Worm (Caenorhabditis elegans) whole organism, L4 larva: ENCODE results near the gene K09E4.1.

Source experiments
- D1046.2 ChIP-seq: fragments of 200-800 bp; sonication (Bioruptor generic); IDR thresholded peaks from 2 replicates; pipeline ENCODE4 v1.3.6; 2022; ENCODE audit warnings: missing genetic modification characterization, missing compliant biosample characterization
- F26F4.8 ChIP-seq: fragments of 200-800 bp; sonication (Bioruptor generic); conservative IDR thresholded peaks from 2 replicates; pipeline ENCODE4 v1.3.6; 2022; ENCODE audit warnings: missing genetic modification characterization, missing compliant biosample characterization
- F49E8.2 ChIP-seq: sonication (generic microtip); optimal IDR thresholded peaks from 2 replicates; lab custom pipeline; 2016; ENCODE audit warnings: missing compliant biosample characterization, mild to moderate bottlenecking, missing genetic modification characterization, borderline replicate concordance
- Y105C5A.15 ChIP-seq: fragments of 200-800 bp; sonication (Bioruptor generic); IDR thresholded peaks from 2 replicates; pipeline ENCODE4 v1.3.6; 2022; ENCODE audit warnings: missing genetic modification characterization, missing compliant biosample characterization
- Y48G9A.11 ChIP-seq: fragments of 200-800 bp; sonication (Bioruptor generic); IDR thresholded peaks from 2 replicates; pipeline ENCODE4 v1.3.6; 2022; ENCODE audit warnings: missing genetic modification reagents, missing genetic modification characterization, missing compliant biosample characterization
- Y5F2A.4 ChIP-seq: fragments of 200-800 bp; sonication (Bioruptor generic); optimal IDR thresholded peaks from 2 replicates; lab custom pipeline; 2018; ENCODE audit warnings: mild to moderate bottlenecking, missing genetic modification characterization, missing compliant biosample characterization
- ama-1 ChIP-seq: fragments of 150-350 bp; optimal IDR thresholded peaks from 2 replicates; lab custom pipeline; 2014; ENCODE audit warnings: inconsistent platforms, mixed read lengths
- arid-1 ChIP-seq: fragments of 200-800 bp; sonication (Bioruptor generic); conservative IDR thresholded peaks from 2 replicates; pipeline ENCODE4 v1.3.6; 2022; ENCODE audit warnings: missing genetic modification reagents, missing genetic modification characterization, missing compliant biosample characterization
- ceh-28 ChIP-seq: fragments of 150-350 bp; optimal IDR thresholded peaks from 2 replicates; lab custom pipeline; 2014; ENCODE audit warnings: missing biosample characterization, missing genetic modification reagents, missing genetic modification characterization
- ces-1 ChIP-seq: fragments of 150-350 bp; sonication (generic microtip); optimal IDR thresholded peaks from 4 replicates; lab custom pipeline; 2014; ENCODE audit warnings: missing biosample characterization, missing genetic modification reagents, missing genetic modification characterization
- ctbp-1 ChIP-seq: fragments of 200-800 bp; sonication (Bioruptor generic); IDR thresholded peaks from 2 replicates; pipeline ENCODE4 v1.3.6; 2022; ENCODE audit warnings: missing genetic modification reagents, missing genetic modification characterization, missing compliant biosample characterization
- dmd-6 ChIP-seq: fragments of 200-800 bp; sonication (Bioruptor generic); IDR thresholded peaks from 2 replicates; pipeline ENCODE4 v1.3.6; 2022; ENCODE audit warnings: missing genetic modification reagents, missing genetic modification characterization, missing compliant biosample characterization
- dmd-9 ChIP-seq: fragments of 200-800 bp; sonication (Bioruptor generic); IDR thresholded peaks from 2 replicates; pipeline ENCODE4 v1.3.6; 2022; ENCODE audit warnings: missing genetic modification reagents, missing genetic modification characterization, missing compliant biosample characterization
- egl-43 ChIP-seq: fragments of 200-800 bp; sonication (Bioruptor generic); IDR thresholded peaks from 2 replicates; pipeline ENCODE4 v1.3.6; 2022; ENCODE audit warnings: missing genetic modification reagents, missing genetic modification characterization, missing compliant biosample characterization
- gei-8 ChIP-seq: fragments of 200-800 bp; sonication (Bioruptor generic); optimal IDR thresholded peaks from 2 replicates; lab custom pipeline; 2018; ENCODE audit warnings: mild to moderate bottlenecking, missing genetic modification characterization, missing compliant biosample characterization
- hlh-11 ChIP-seq: fragments of 200-800 bp; sonication (Bioruptor generic); optimal IDR thresholded peaks from 2 replicates; lab custom pipeline; 2018; ENCODE audit warnings: mild to moderate bottlenecking, missing genetic modification characterization, missing compliant biosample characterization
- lin-1 ChIP-seq: fragments of 200-800 bp; sonication (Bioruptor generic); IDR thresholded peaks from 2 replicates; pipeline ENCODE4 v1.3.6; 2022; ENCODE audit warnings: missing genetic modification reagents, missing genetic modification characterization, missing compliant biosample characterization
- lin-13 ChIP-seq: fragments of 150-350 bp; optimal IDR thresholded peaks from 2 replicates; lab custom pipeline; 2014; ENCODE audit warnings: missing biosample characterization, missing genetic modification reagents, missing genetic modification characterization
- lin-38 ChIP-seq: fragments of 200-800 bp; sonication (Bioruptor generic); IDR thresholded peaks from 2 replicates; pipeline ENCODE4 v1.3.6; 2022; ENCODE audit warnings: missing genetic modification reagents, missing genetic modification characterization, missing compliant biosample characterization
- madf-5 ChIP-seq, 2 experiments: fragments of 200-800 bp; sonication (Bioruptor generic); IDR thresholded peaks; 2 replicates each; pipeline ENCODE4 v1.3.6; 2022; ENCODE audit warnings: missing compliant biosample characterization in 2 of 2, missing genetic modification characterization in 2 of 2
- madf-9 ChIP-seq: fragments of 200-800 bp; sonication (Bioruptor generic); conservative IDR thresholded peaks from 2 replicates; pipeline ENCODE4 v1.3.6; 2022; ENCODE audit warnings: missing genetic modification reagents, missing genetic modification characterization, missing compliant biosample characterization
- mes-2 ChIP-seq: sonication (generic microtip); optimal IDR thresholded peaks from 2 replicates; lab custom pipeline; 2016; ENCODE audit warnings: missing genotype, mild to moderate bottlenecking, missing genetic modification characterization, missing compliant biosample characterization; ENCODE audit not compliant: poor library complexity, severe bottlenecking
- nhr-102 ChIP-seq: sonication (generic microtip); optimal IDR thresholded peaks from 2 replicates; lab custom pipeline; 2016; ENCODE audit warnings: mild to moderate bottlenecking, missing genetic modification characterization, moderate library complexity, missing compliant biosample characterization
- nhr-111 ChIP-seq: fragments of 200-800 bp; sonication (Bioruptor generic); optimal IDR thresholded peaks from 2 replicates; lab custom pipeline; 2018; ENCODE audit warnings: mild to moderate bottlenecking, missing genetic modification characterization, missing compliant biosample characterization
- nhr-237 ChIP-seq: sonication (generic microtip); optimal IDR thresholded peaks from 2 replicates; lab custom pipeline; 2017; ENCODE audit warnings: missing biosample characterization, missing genetic modification characterization
- nhr-6 ChIP-seq: fragments of 150-350 bp; optimal IDR thresholded peaks from 2 replicates; lab custom pipeline; 2014; ENCODE audit warnings: missing biosample characterization, missing genetic modification characterization
- pha-4 ChIP-seq, 2 experiments: fragments of 150-350 bp in 1 of 2; fragments of 200-800 bp in 1 of 2; sonication (Bioruptor generic) in 1 of 2; IDR thresholded peaks in 1 of 2; optimal IDR thresholded peaks in 1 of 2; 2 replicates each; pipeline versions ENCODE4 v1.3.6 to Lab custom; 2014 to 2022; ENCODE audit warnings: missing genetic modification characterization in 2 of 2, missing genetic modification reagents in 2 of 2, missing biosample characterization in 1 of 2, missing compliant biosample characterization in 1 of 2
- set-16 ChIP-seq: fragments of 200-800 bp; sonication (Bioruptor generic); IDR thresholded peaks from 2 replicates; pipeline ENCODE4 v1.3.6; 2022; ENCODE audit warnings: missing genetic modification reagents, missing genetic modification characterization, missing compliant biosample characterization
- snpc-1.2 ChIP-seq: fragments of 200-800 bp; sonication (Bioruptor generic); IDR thresholded peaks from 2 replicates; pipeline ENCODE4 v1.3.6; 2022; ENCODE audit warnings: missing genetic modification reagents, missing genetic modification characterization, missing compliant biosample characterization
- spr-1 ChIP-seq: sonication (generic microtip); optimal IDR thresholded peaks from 2 replicates; lab custom pipeline; 2016; ENCODE audit warnings: mild to moderate bottlenecking, missing genetic modification characterization, missing compliant biosample characterization
- spr-3 ChIP-seq: fragments of 200-800 bp; sonication (Bioruptor generic); optimal IDR thresholded peaks from 2 replicates; lab custom pipeline; 2018; ENCODE audit warnings: mild to moderate bottlenecking, missing genetic modification characterization, missing compliant biosample characterization
- unc-130 ChIP-seq: sonication (generic microtip); optimal IDR thresholded peaks from 2 replicates; lab custom pipeline; 2016; ENCODE audit warnings: missing genetic modification reagents, missing genetic modification characterization, missing compliant biosample characterization
- vab-7 ChIP-seq: fragments of 200-800 bp; sonication (Bioruptor generic); IDR thresholded peaks from 2 replicates; pipeline ENCODE4 v1.3.6; 2022; ENCODE audit warnings: missing genetic modification reagents, missing genetic modification characterization, missing compliant biosample characterization
- zag-1 ChIP-seq: fragments of 150-350 bp; optimal IDR thresholded peaks from 2 replicates; lab custom pipeline; 2014; ENCODE audit warnings: missing biosample characterization, missing genetic modification characterization

Gene K09E4.1

ce11 chrII:14154357-14154756, 16.7 kb downstream of the K09E4.1 start, which contains the start of gene Y48B6A.1 (continued):
- no peak for TF ChIP-seq set-16 (GFP tag; lab: Robert Waterston, UW)
- peak; percentile 86 for TF ChIP-seq nhr-6 (tag; lab: Kevin White, UChicago)
- TF ChIP-seq ces-1 (GFP tag; lab: Kevin White, UChicago) = peak; percentile 17
- TF ChIP-seq dmd-6 (GFP tag; lab: Robert Waterston, UW) = peak; percentile 84
- TF ChIP-seq, all 104 proteins: peak for 66

ce11 chrII:14155259-14156023, 17.8 kb downstream of the K09E4.1 start, which contains the start of the genes rpl-43 and xrn-2:
TSS of gene rpl-43 (plus strand) at chrII:14155294.
TSS of gene xrn-2 (plus strand) at chrII:14155768.
- TF ChIP-seq mes-2 (tag; lab: Kevin White, UChicago) = peak; percentile 36
- no peak for TF ChIP-seq madf-9 (GFP tag; lab: Robert Waterston, UW)
- peak; percentile 28 for TF ChIP-seq nhr-102
- TF ChIP-seq lin-13 (GFP tag; lab: Kevin White, UChicago) = no peak
- no peak for TF ChIP-seq nhr-237 (tag; lab: Kevin White, UChicago)
- TF ChIP-seq Y5F2A.4 (GFP tag; lab: Kevin White, UChicago) = peak; percentile 78
- peak; percentile 54 for TF ChIP-seq unc-130 (GFP tag; lab: Kevin White, UChicago)
- TF ChIP-seq dmd-9 (GFP tag; lab: Robert Waterston, UW) = no peak
- TF ChIP-seq snpc-1.2 (GFP tag; lab: Robert Waterston, UW) = peak; percentile 68
- 0 out of 2 replicates have a peak, but pooled peaks have one; percentile 60 for TF ChIP-seq D1046.2 (GFP tag; lab: Robert Waterston, UW)
- peak; percentile 42 for TF ChIP-seq gei-8 (GFP tag; lab: Kevin White, UChicago)
- peak; percentile 50; the same call in 1 of the 2 replicates for TF ChIP-seq ctbp-1 (GFP tag; lab: Robert Waterston, UW)
- TF ChIP-seq egl-43 (GFP tag; lab: Robert Waterston, UW) = peak; percentile 52
- TF ChIP-seq pha-4 (GFP tag; IDR thresholded peaks at IDR 0.05; lab: Robert Waterston, UW) = peak; percentile 52; the same call in 1 of the 2 replicates
- TF ChIP-seq pha-4 (tag; optimal IDR thresholded peaks at IDR 0.05; lab: Kevin White, UChicago) = no peak
- TF ChIP-seq zag-1 (tag; lab: Kevin White, UChicago) = no peak
- TF ChIP-seq F26F4.8 (GFP tag; lab: Robert Waterston, UW) = 0 out of 2 replicates have a peak, but pooled peaks have one; percentile 5
- TF ChIP-seq lin-38 (GFP tag; lab: Robert Waterston, UW) = peak; percentile 86
- TF ChIP-seq spr-1 = peak; percentile 9
- TF ChIP-seq F49E8.2 (tag; lab: Kevin White, UChicago) = peak; percentile 86
- TF ChIP-seq lin-1 (GFP tag; lab: Robert Waterston, UW) = peak; percentile 72; the same call in 1 of the 2 replicates
- 0 out of 2 replicates have a peak, but pooled peaks have one; percentile 39 for TF ChIP-seq arid-1 (GFP tag; lab: Robert Waterston, UW)
- peak; percentile 37 for TF ChIP-seq spr-3 (GFP tag; lab: Kevin White, UChicago)
- 0 out of 2 replicates have a peak, but pooled peaks have one; percentile 10 for TF ChIP-seq vab-7 (GFP tag; lab: Robert Waterston, UW)
- TF ChIP-seq nhr-111 (GFP tag; lab: Kevin White, UChicago) = peak; percentile 69
- TF ChIP-seq ama-1 (lab: Kevin White, UChicago) = peak; percentile 65
- no peak for TF ChIP-seq ceh-28
- TF ChIP-seq madf-5 (GFP tag; IDR thresholded peaks at IDR 0.05; lab: Robert Waterston, UW) = peak; percentile 12 to 20; a peak in 1 of 4 replicates
- TF ChIP-seq Y48G9A.11 (GFP tag; lab: Robert Waterston, UW) = peak; percentile 83
- 0 out of 2 replicates have a peak, but pooled peaks have one; percentile 46 for TF ChIP-seq Y105C5A.15 (GFP tag; lab: Robert Waterston, UW)
- no peak for TF ChIP-seq hlh-11
- TF ChIP-seq set-16 (GFP tag; lab: Robert Waterston, UW) = peak; percentile 77
- TF ChIP-seq, all 104 proteins: peak for 24
